Worm (Caenorhabditis elegans) whole organism, L2 larva: ENCODE results near the gene zag-1.

Experiments
- alr-1 ChIP-seq: fragments of 150-350 bp; optimal IDR thresholded peaks from 2 replicates; lab custom pipeline; 2014; ENCODE audit warnings: missing biosample characterization, missing genetic modification characterization
- ama-1 ChIP-seq: fragments of 150-350 bp; optimal IDR thresholded peaks from 2 replicates; lab custom pipeline; 2018; ENCODE audit warnings: inconsistent platforms
- ceh-16 ChIP-seq: fragments of 150-350 bp; optimal IDR thresholded peaks from 2 replicates; lab custom pipeline; 2014; ENCODE audit warnings: missing biosample characterization, missing genetic modification characterization
- ceh-82 ChIP-seq: fragments of 150-350 bp; optimal IDR thresholded peaks from 2 replicates; lab custom pipeline; 2014; ENCODE audit warnings: missing biosample characterization, missing genetic modification characterization
- elt-3 ChIP-seq: sonication (generic microtip); optimal IDR thresholded peaks from 2 replicates; lab custom pipeline; 2017; ENCODE audit warnings: missing biosample characterization, missing genetic modification characterization
- lin-13 ChIP-seq: fragments of 150-350 bp; optimal IDR thresholded peaks from 2 replicates; lab custom pipeline; 2014; ENCODE audit warnings: missing biosample characterization, missing genetic modification reagents, missing genetic modification characterization
- nhr-129 ChIP-seq: fragments of 150-350 bp; optimal IDR thresholded peaks from 2 replicates; lab custom pipeline; 2014; ENCODE audit warnings: missing biosample characterization, missing genetic modification characterization
- unc-39 ChIP-seq: fragments of 150-350 bp; optimal IDR thresholded peaks from 2 replicates; lab custom pipeline; 2014; ENCODE audit warnings: missing biosample characterization, missing genetic modification characterization
- unc-62 ChIP-seq: fragments of 150-350 bp; optimal IDR thresholded peaks from 2 replicates; lab custom pipeline; 2014; ENCODE audit warnings: missing biosample characterization, missing genetic modification reagents, missing genetic modification characterization
- zag-1 ChIP-seq: fragments of 150-350 bp; optimal IDR thresholded peaks from 2 replicates; lab custom pipeline; 2014; ENCODE audit warnings: missing biosample characterization, missing genetic modification characterization
- ztf-1 ChIP-seq: fragments of 200-800 bp; sonication (Bioruptor generic); conservative IDR thresholded peaks from 2 replicates; pipeline ENCODE4 v1.3.6; 2022; ENCODE audit warnings: missing genetic modification characterization, missing compliant biosample characterization
- ztf-11 ChIP-seq: sonication (generic microtip); optimal IDR thresholded peaks from 2 replicates; lab custom pipeline; 2017; ENCODE audit warnings: missing biosample characterization, missing genetic modification characterization

DNA sequence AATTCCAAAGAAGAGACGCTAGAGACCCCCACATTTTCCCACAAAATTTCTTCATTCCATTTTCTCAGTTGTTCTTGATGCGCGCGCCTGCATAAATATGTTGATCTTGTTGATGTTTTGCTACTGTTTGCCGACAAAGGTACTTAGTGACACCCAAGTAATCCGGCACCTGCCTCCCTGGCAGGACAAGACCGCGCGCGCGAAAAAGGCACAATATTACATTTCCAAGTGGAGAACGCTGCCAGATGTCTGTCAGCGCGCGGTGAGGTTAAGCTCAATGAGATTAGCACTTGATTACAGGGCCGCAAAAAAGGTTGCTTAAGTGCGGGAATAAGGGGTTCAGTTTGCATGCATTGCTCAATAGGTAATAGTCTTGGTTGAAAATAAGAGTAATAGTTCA lies 14.0 kb upstream of the zag-1 start:
- TF ChIP-seq lin-13 (GFP tag; lab: Kevin White, UChicago) (no peak), ztf-11 (tag; lab: Kevin White, UChicago) (no peak), elt-3 (tag; lab: Kevin White, UChicago) (no peak), unc-62 (GFP tag; lab: Kevin White, UChicago) (no peak), zag-1 (no peak), ceh-82 (no peak), unc-39 (tag; lab: Kevin White, UChicago) (no peak), nhr-129 (no peak), ztf-1 (no peak), ama-1 (lab: Kevin White, UChicago) (no peak), ceh-16 (no peak), alr-1 (tag; lab: Kevin White, UChicago) (no peak)
